Worm (Caenorhabditis elegans): Measurements from ENCODE around the gene ZC190.10.
"Not testable (repeated sequence)": the region's sequence is repeated elsewhere in the genome, so short reads cannot be mapped to it uniquely, and the experiment has no call there.

- not testable (repeated sequence) for TF ChIP-seq ceh-82 (tag; optimal IDR thresholded peaks at IDR 0.05); sem-4 (tag; optimal IDR thresholded peaks at IDR 0.05); mab-5 (tag; optimal IDR thresholded peaks at IDR 0.05); unc-39 (tag; optimal IDR thresholded peaks at IDR 0.05); nhr-77 (tag; optimal IDR thresholded peaks at IDR 0.05); F13H6.1 (tag; optimal IDR thresholded peaks at IDR 0.05); ztf-1 (GFP tag; conservative IDR thresholded peaks at IDR 0.05); zag-1 (tag; optimal IDR thresholded peaks at IDR 0.05)
Observed at ce11 chrV:8726228-8726627, 30.1 kb upstream of the ZC190.10 start, which contains the start of gene droe-8.
